Worm (Caenorhabditis elegans) whole organism, L4 larva: ENCODE data around the gene srx-4.

Experiments used
- F10B5.3 ChIP-seq: sonication (generic microtip); optimal IDR thresholded peaks from 2 replicates; lab custom pipeline; 2016; ENCODE audit warnings: mild to moderate bottlenecking, missing genetic modification characterization, missing compliant biosample characterization
- F37D6.2 ChIP-seq: sonication (generic microtip); optimal IDR thresholded peaks from 2 replicates; lab custom pipeline; 2016; ENCODE audit warnings: mild to moderate bottlenecking, missing genetic modification characterization, missing compliant biosample characterization
- T26A8.4 ChIP-seq: fragments of 200-800 bp; sonication (Bioruptor generic); IDR thresholded peaks from 2 replicates; pipeline ENCODE4 v1.3.6; 2022; ENCODE audit warnings: missing genetic modification characterization, missing compliant biosample characterization
- Y105C5A.15 ChIP-seq: fragments of 200-800 bp; sonication (Bioruptor generic); IDR thresholded peaks from 2 replicates; pipeline ENCODE4 v1.3.6; 2022; ENCODE audit warnings: missing genetic modification characterization, missing compliant biosample characterization
- Y48G9A.11 ChIP-seq: fragments of 200-800 bp; sonication (Bioruptor generic); IDR thresholded peaks from 2 replicates; pipeline ENCODE4 v1.3.6; 2022; ENCODE audit warnings: missing genetic modification reagents, missing genetic modification characterization, missing compliant biosample characterization
- ZK337.2 ChIP-seq: fragments of 200-800 bp; sonication (Bioruptor generic); IDR thresholded peaks from 2 replicates; pipeline ENCODE4 v1.3.6; 2022; ENCODE audit warnings: missing genetic modification reagents, missing genetic modification characterization, missing compliant biosample characterization
- ZK546.5 ChIP-seq, 2 experiments: sonication (generic microtip); optimal IDR thresholded peaks; 2 replicates each; lab custom pipeline; 2017; ENCODE audit warnings: missing biosample characterization in 2 of 2, missing genetic modification characterization in 2 of 2
- aha-1 ChIP-seq: fragments of 150-350 bp; peaks from one replicate; lab custom pipeline; 2014; ENCODE audit warnings: missing biosample characterization, missing genetic modification characterization
- aly-2 ChIP-seq: sonication (generic microtip); optimal IDR thresholded peaks from 2 replicates; lab custom pipeline; 2018; ENCODE audit warnings: missing biosample characterization, missing genetic modification characterization
- ama-1 ChIP-seq: fragments of 150-350 bp; optimal IDR thresholded peaks from 2 replicates; lab custom pipeline; 2014; ENCODE audit warnings: inconsistent platforms, mixed read lengths
- attf-4 ChIP-seq: sonication (generic microtip); optimal IDR thresholded peaks from 3 replicates; lab custom pipeline; 2017; ENCODE audit warnings: missing biosample characterization, missing genetic modification characterization
- ceh-28 ChIP-seq: fragments of 150-350 bp; optimal IDR thresholded peaks from 2 replicates; lab custom pipeline; 2014; ENCODE audit warnings: missing biosample characterization, missing genetic modification reagents, missing genetic modification characterization
- ceh-44 ChIP-seq: fragments of 200-800 bp; sonication (Bioruptor generic); IDR thresholded peaks from 2 replicates; pipeline ENCODE4 v1.3.6; 2022; ENCODE audit warnings: missing genetic modification reagents, missing genetic modification characterization, missing compliant biosample characterization
- ceh-82 ChIP-seq: sonication (generic microtip); optimal IDR thresholded peaks from 2 replicates; lab custom pipeline; 2017; ENCODE audit warnings: missing biosample characterization, missing genetic modification characterization
- ces-1 ChIP-seq: fragments of 150-350 bp; sonication (generic microtip); optimal IDR thresholded peaks from 4 replicates; lab custom pipeline; 2014; ENCODE audit warnings: missing biosample characterization, missing genetic modification reagents, missing genetic modification characterization
- daf-8 ChIP-seq: fragments of 200-800 bp; sonication (Bioruptor generic); IDR thresholded peaks from 2 replicates; pipeline ENCODE4 v1.3.6; 2022; ENCODE audit warnings: missing genetic modification characterization, missing compliant biosample characterization
- dmd-6 ChIP-seq: fragments of 200-800 bp; sonication (Bioruptor generic); IDR thresholded peaks from 2 replicates; pipeline ENCODE4 v1.3.6; 2022; ENCODE audit warnings: missing genetic modification reagents, missing genetic modification characterization, missing compliant biosample characterization
- dmd-9 ChIP-seq: fragments of 200-800 bp; sonication (Bioruptor generic); IDR thresholded peaks from 2 replicates; pipeline ENCODE4 v1.3.6; 2022; ENCODE audit warnings: missing genetic modification reagents, missing genetic modification characterization, missing compliant biosample characterization
- egl-27 ChIP-seq: sonication (generic microtip); optimal IDR thresholded peaks from 3 replicates; lab custom pipeline; 2017; ENCODE audit warnings: missing biosample characterization, missing genetic modification reagents, missing genetic modification characterization
- hlh-11 ChIP-seq: fragments of 200-800 bp; sonication (Bioruptor generic); optimal IDR thresholded peaks from 2 replicates; lab custom pipeline; 2018; ENCODE audit warnings: mild to moderate bottlenecking, missing genetic modification characterization, missing compliant biosample characterization
- hlh-30 ChIP-seq: sonication (generic microtip); optimal IDR thresholded peaks from 2 replicates; lab custom pipeline; 2017; ENCODE audit warnings: antibody characterized with exemption, mild to moderate bottlenecking, missing genetic modification characterization, missing compliant biosample characterization; ENCODE audit not compliant: insufficient read depth
- hmg-1.1 ChIP-seq: fragments of 200-800 bp; sonication (Bioruptor generic); IDR thresholded peaks from 2 replicates; pipeline ENCODE4 v1.3.6; 2022; ENCODE audit warnings: missing genetic modification reagents, missing genetic modification characterization, missing compliant biosample characterization
- jun-1 ChIP-seq: fragments of 150-350 bp; optimal IDR thresholded peaks from 2 replicates; lab custom pipeline; 2014; ENCODE audit warnings: missing biosample characterization, missing genetic modification reagents, missing genetic modification characterization
- lim-7 ChIP-seq: fragments of 200-800 bp; sonication (Bioruptor generic); IDR thresholded peaks from 2 replicates; pipeline ENCODE4 v1.3.6; 2022; ENCODE audit warnings: missing genetic modification characterization, missing compliant biosample characterization
- lin-1 ChIP-seq: fragments of 200-800 bp; sonication (Bioruptor generic); IDR thresholded peaks from 2 replicates; pipeline ENCODE4 v1.3.6; 2022; ENCODE audit warnings: missing genetic modification reagents, missing genetic modification characterization, missing compliant biosample characterization
- lin-29 ChIP-seq: fragments of 200-800 bp; sonication (Bioruptor generic); IDR thresholded peaks from 2 replicates; pipeline ENCODE4 v1.3.6; 2022; ENCODE audit warnings: missing genetic modification reagents, missing genetic modification characterization, missing compliant biosample characterization
- lin-39 ChIP-seq: fragments of 150-350 bp; optimal IDR thresholded peaks from 2 replicates; lab custom pipeline; 2014; ENCODE audit warnings: missing biosample characterization, missing genetic modification reagents, missing genetic modification characterization
- lir-3 ChIP-seq: sonication (generic microtip); optimal IDR thresholded peaks from 2 replicates; lab custom pipeline; 2016; ENCODE audit warnings: mild to moderate bottlenecking, missing genetic modification characterization, missing compliant biosample characterization
- lsy-2 ChIP-seq, 2 experiments: fragments of 150-350 bp in 1 of 2; sonication (generic microtip) in 1 of 2; optimal IDR thresholded peaks; 2 replicates each; lab custom pipeline; 2014 to 2017; ENCODE audit warnings: missing biosample characterization in 2 of 2, missing genetic modification characterization in 2 of 2
- mdl-1 ChIP-seq, 2 experiments: fragments of 150-350 bp in 1 of 2; sonication (generic microtip) in 1 of 2; optimal IDR thresholded peaks; 2 replicates each; lab custom pipeline; 2014 to 2017; ENCODE audit warnings: missing biosample characterization in 2 of 2, missing genetic modification characterization in 2 of 2
- mep-1 ChIP-seq: fragments of 150-350 bp; sonication (generic microtip); optimal IDR thresholded peaks from 3 replicates; lab custom pipeline; 2014; ENCODE audit warnings: missing biosample characterization, missing genetic modification characterization
- mxl-2 ChIP-seq: fragments of 200-800 bp; sonication (Bioruptor generic); conservative IDR thresholded peaks from 2 replicates; pipeline ENCODE4 v1.3.6; 2022; ENCODE audit warnings: missing genetic modification reagents, missing genetic modification characterization, missing compliant biosample characterization
- mxl-3 ChIP-seq: fragments of 200-800 bp; sonication (Bioruptor generic); optimal IDR thresholded peaks from 2 replicates; lab custom pipeline; 2018; ENCODE audit warnings: mild to moderate bottlenecking, missing genetic modification characterization, missing compliant biosample characterization
- nhr-10 ChIP-seq: fragments of 150-350 bp; optimal IDR thresholded peaks from 2 replicates; lab custom pipeline; 2014; ENCODE audit warnings: missing biosample characterization, missing genetic modification characterization
- nhr-11 ChIP-seq: fragments of 150-350 bp; optimal IDR thresholded peaks from 2 replicates; lab custom pipeline; 2014; ENCODE audit warnings: missing biosample characterization, missing genetic modification characterization
- nhr-42 ChIP-seq: fragments of 200-800 bp; sonication (Bioruptor generic); IDR thresholded peaks from 2 replicates; pipeline ENCODE4 v1.3.6; 2022; ENCODE audit warnings: missing genetic modification characterization, missing compliant biosample characterization
- nhr-6 ChIP-seq: fragments of 150-350 bp; optimal IDR thresholded peaks from 2 replicates; lab custom pipeline; 2014; ENCODE audit warnings: missing biosample characterization, missing genetic modification characterization
- php-3 ChIP-seq: fragments of 200-800 bp; sonication (Bioruptor generic); IDR thresholded peaks from 2 replicates; pipeline ENCODE4 v1.3.6; 2022; ENCODE audit warnings: missing genetic modification reagents, missing genetic modification characterization, missing compliant biosample characterization
- pqm-1 ChIP-seq: sonication (generic microtip); optimal IDR thresholded peaks from 2 replicates; lab custom pipeline; 2017; ENCODE audit warnings: missing biosample characterization, missing genetic modification characterization
- sdz-12 ChIP-seq: fragments of 200-800 bp; sonication (Bioruptor generic); optimal IDR thresholded peaks from 2 replicates; lab custom pipeline; 2018; ENCODE audit warnings: mild to moderate bottlenecking, missing genetic modification characterization, missing compliant biosample characterization
- set-16 ChIP-seq: fragments of 200-800 bp; sonication (Bioruptor generic); IDR thresholded peaks from 2 replicates; pipeline ENCODE4 v1.3.6; 2022; ENCODE audit warnings: missing genetic modification reagents, missing genetic modification characterization, missing compliant biosample characterization
- tag-97 ChIP-seq: fragments of 200-800 bp; sonication (Bioruptor generic); IDR thresholded peaks from 2 replicates; pipeline ENCODE4 v1.3.6; 2022; ENCODE audit warnings: missing genetic modification characterization, missing compliant biosample characterization
- unc-130 ChIP-seq: sonication (generic microtip); optimal IDR thresholded peaks from 2 replicates; lab custom pipeline; 2016; ENCODE audit warnings: missing genetic modification reagents, missing genetic modification characterization, missing compliant biosample characterization
- unc-39 ChIP-seq: sonication (generic microtip); optimal IDR thresholded peaks from 2 replicates; lab custom pipeline; 2017; ENCODE audit warnings: missing biosample characterization, missing genetic modification characterization
- unc-62 ChIP-seq, 3 experiments: fragments of 150-350 bp in 1 of 3; sonication (generic microtip); optimal IDR thresholded peaks in 2 of 3; peaks in 1 of 3; 1 replicate in 1 of 3; 2 replicates in 2 of 3; lab custom pipeline; 2014 to 2017; ENCODE audit warnings: missing biosample characterization in 3 of 3, missing genetic modification characterization in 3 of 3, missing genetic modification reagents in 3 of 3, missing genotype in 1 of 3
- zfp-2 ChIP-seq: sonication (generic microtip); optimal IDR thresholded peaks from 2 replicates; lab custom pipeline; 2016; ENCODE audit warnings: mild to moderate bottlenecking, missing genetic modification characterization, missing compliant biosample characterization
- zip-11 ChIP-seq: fragments of 200-800 bp; sonication (Bioruptor generic); IDR thresholded peaks from 2 replicates; pipeline ENCODE4 v1.3.6; 2022; ENCODE audit warnings: missing genetic modification characterization, missing compliant biosample characterization
- zip-2 ChIP-seq: fragments of 150-350 bp; optimal IDR thresholded peaks from 2 replicates; lab custom pipeline; 2014; ENCODE audit warnings: missing biosample characterization, missing genetic modification characterization
- ztf-11 ChIP-seq: fragments of 150-350 bp; optimal IDR thresholded peaks from 2 replicates; lab custom pipeline; 2014; ENCODE audit warnings: missing biosample characterization, missing genetic modification characterization
- ztf-7 ChIP-seq: fragments of 150-350 bp; optimal IDR thresholded peaks from 2 replicates; lab custom pipeline; 2014; ENCODE audit warnings: missing biosample characterization, missing genetic modification characterization

The srx-4 gene

ce11 chrV:724470-724890 lies 31.9 kb upstream of the srx-4 start:
- 0 out of 2 replicates have a peak, but pooled peaks have one; percentile 26 for TF ChIP-seq lim-7 (GFP tag; lab: Robert Waterston, UW)
- TF ChIP-seq zip-11 (GFP tag; lab: Robert Waterston, UW), result no peak
- no peak for TF ChIP-seq unc-39 (tag; lab: Kevin White, UChicago)
- no peak for TF ChIP-seq zfp-2
- TF ChIP-seq unc-62 (GFP tag; optimal IDR thresholded peaks at IDR 0.05 in 1 of 2; lab: Kevin White, UChicago), result no peak
- TF ChIP-seq unc-62 (tag; optimal IDR thresholded peaks at IDR 0.05; lab: Kevin White, UChicago), result no peak
- TF ChIP-seq unc-130 (GFP tag; lab: Kevin White, UChicago), result no peak
- no peak for TF ChIP-seq dmd-6
- TF ChIP-seq dmd-9 (GFP tag; lab: Robert Waterston, UW), result 0 out of 2 replicates have a peak, but pooled peaks have one; percentile 31
- TF ChIP-seq lsy-2 (tag; optimal IDR thresholded peaks at IDR 0.05; lab: Kevin White, UChicago), result peak in 1 of 2 experiments; percentile 11
- TF ChIP-seq mxl-2, result no peak
- peak; percentile 92 for TF ChIP-seq aha-1 (tag; lab: Kevin White, UChicago)
- no peak for TF ChIP-seq hlh-11 (tag; lab: Kevin White, UChicago)
- TF ChIP-seq set-16, result peak; percentile 87
- no peak for TF ChIP-seq ces-1 (GFP tag; lab: Kevin White, UChicago)
- TF ChIP-seq egl-27, result no peak
- no peak for TF ChIP-seq Y105C5A.15 (GFP tag; lab: Robert Waterston, UW)
- no peak for TF ChIP-seq attf-4 (tag; lab: Kevin White, UChicago)

- TF ChIP-seq lin-1, result no peak; the same call in 1 of the 2 replicates
- TF ChIP-seq zip-11 (GFP tag; lab: Robert Waterston, UW), result no peak
- no peak for TF ChIP-seq egl-27
- no peak for TF ChIP-seq lir-3 (tag; lab: Kevin White, UChicago)
- no peak for TF ChIP-seq pqm-1 (tag; lab: Kevin White, UChicago)
- TF ChIP-seq mdl-1 (tag; optimal IDR thresholded peaks at IDR 0.05; lab: Kevin White, UChicago), result no peak
- peak; percentile 76; the same call in 1 of the 2 replicates for TF ChIP-seq php-3 (GFP tag; lab: Robert Waterston, UW)
- TF ChIP-seq lin-39 (tag; lab: Kevin White, UChicago), result no peak
- no peak for TF ChIP-seq ZK546.5 (tag; optimal IDR thresholded peaks at IDR 0.05; lab: Kevin White, UChicago)
- TF ChIP-seq zip-2, result peak; percentile 83
- TF ChIP-seq hmg-1.1 (GFP tag; lab: Robert Waterston, UW), result no peak; the same call in 1 of the 2 replicates
- peak; percentile 96 for TF ChIP-seq T26A8.4 (GFP tag; lab: Robert Waterston, UW)
- no peak; the same call in 1 of the 2 replicates for TF ChIP-seq lin-29 (GFP tag; lab: Robert Waterston, UW)
- peak; percentile 43 for TF ChIP-seq hlh-30 (tag; lab: Kevin White, UChicago)
- no peak for TF ChIP-seq tag-97
- TF ChIP-seq Y48G9A.11 (GFP tag; lab: Robert Waterston, UW), result 0 out of 2 replicates have a peak, but pooled peaks have one; percentile 14
- TF ChIP-seq jun-1 (tag; lab: Kevin White, UChicago), result no peak
- no peak for TF ChIP-seq ceh-28
- TF ChIP-seq ceh-82 (tag; lab: Kevin White, UChicago), result no peak
- peak; percentile 93 for TF ChIP-seq nhr-6 (tag; lab: Kevin White, UChicago)
- TF ChIP-seq mep-1 (tag; lab: Kevin White, UChicago), result peak; percentile 96
- no peak for TF ChIP-seq sdz-12
- TF ChIP-seq ZK337.2 (GFP tag; lab: Robert Waterston, UW), result no peak
- TF ChIP-seq daf-8, result no peak
- peak; percentile 49 for TF ChIP-seq nhr-11 (tag; lab: Kevin White, UChicago)
- peak; percentile 42 for TF ChIP-seq mxl-3
- TF ChIP-seq ceh-44 (GFP tag; lab: Robert Waterston, UW), result no peak
- no peak for TF ChIP-seq aly-2 (tag; lab: Kevin White, UChicago)
- TF ChIP-seq nhr-10 (tag; lab: Kevin White, UChicago), result peak; percentile 96
- peak; percentile 63 for TF ChIP-seq hlh-11 (tag; lab: Kevin White, UChicago)
- peak; percentile 95 for TF ChIP-seq aha-1 (tag; lab: Kevin White, UChicago)
- peak; percentile 89 for TF ChIP-seq nhr-42 (GFP tag; lab: Robert Waterston, UW)
- TF ChIP-seq F37D6.2 (tag; lab: Kevin White, UChicago), result no peak
- TF ChIP-seq ztf-7, result peak; percentile 66
- no peak for TF ChIP-seq F10B5.3 (tag; lab: Kevin White, UChicago)
- peak; percentile 99 for TF ChIP-seq ama-1 (lab: Kevin White, UChicago)
- peak; percentile 24; the same call in 1 of the 2 replicates for TF ChIP-seq mxl-2
- TF ChIP-seq ztf-11 (tag; lab: Kevin White, UChicago), result no peak
Observed at ce11 chrV:723895-724352, 31.4 kb upstream of the srx-4 start, which contains the start of gene fbxb-72. fbxb-72 (minus strand) TSS chrV:723952.
